Worm (Caenorhabditis elegans): ENCODE measurements around the gene asp-12.

Gene asp-12

ce11 chrV:8259016-8259415 is 10.0 kb upstream of the asp-12 start, which contains the start of gene C16D9.1:
TSS of gene C16D9.1 (plus strand) at chrV:8259316.
- TF ChIP-seq F13H6.1 (tag; optimal IDR thresholded peaks at IDR 0.05) = no peak
- TF ChIP-seq ceh-82 (tag; optimal IDR thresholded peaks at IDR 0.05) = no peak
- TF ChIP-seq nhr-23 (tag; optimal IDR thresholded peaks at IDR 0.05) = no peak

- no peak for TF ChIP-seq sma-3 (GFP tag; optimal IDR thresholded peaks at IDR 0.05)
- no peak for TF ChIP-seq ZK546.5 (tag; optimal IDR thresholded peaks at IDR 0.05)
- TF ChIP-seq lin-11 (tag; optimal IDR thresholded peaks at IDR 0.05) = no peak
- no peak for TF ChIP-seq F13H6.1 (tag; optimal IDR thresholded peaks at IDR 0.05)
Measured at ce11 chrV:8262212-8262611, 6.8 kb upstream of the asp-12 start.

ce11 chrV:8263466-8263865 is 5.5 kb upstream of the asp-12 start, which contains the start of gene C16D9.8:
TSS of gene C16D9.8 (minus strand) at chrV:8263566.
- no peak for TF ChIP-seq nhr-23 (tag; optimal IDR thresholded peaks at IDR 0.05)
- TF ChIP-seq alr-1 (tag; optimal IDR thresholded peaks at IDR 0.05) = no peak
- TF ChIP-seq sma-9 (GFP tag; optimal IDR thresholded peaks at IDR 0.05) = no peak
- TF ChIP-seq sma-9 (tag; optimal IDR thresholded peaks at IDR 0.05) = no peak
- TF ChIP-seq Y55F3AM.14 (GFP tag; optimal IDR thresholded peaks at IDR 0.05) = no peak
- no peak for TF ChIP-seq peb-1 (tag; optimal IDR thresholded peaks at IDR 0.05)
- TF ChIP-seq F13H6.1 (tag; optimal IDR thresholded peaks at IDR 0.05) = no peak
- no peak for TF ChIP-seq C34F6.9 (tag; optimal IDR thresholded peaks at IDR 0.05)
- TF ChIP-seq nhr-77 (tag; optimal IDR thresholded peaks at IDR 0.05) = no peak
- TF ChIP-seq elt-1 (tag; optimal IDR thresholded peaks at IDR 0.05) = no peak
- TF ChIP-seq blmp-1 (tag; optimal IDR thresholded peaks at IDR 0.05; ENCODE audit: insufficient read depth) = no peak
- no peak for TF ChIP-seq gmeb-1 (tag; optimal IDR thresholded peaks at IDR 0.05)
- no peak for TF ChIP-seq R02D3.7 (tag; optimal IDR thresholded peaks at IDR 0.05)
- TF ChIP-seq dmd-4 (tag; optimal IDR thresholded peaks at IDR 0.05) = no peak
- no peak for TF ChIP-seq mbf-1 (tag; optimal IDR thresholded peaks at IDR 0.05)
- no peak for TF ChIP-seq mdl-1 (tag; optimal IDR thresholded peaks at IDR 0.05)
- no peak for TF ChIP-seq nhr-21 (tag; optimal IDR thresholded peaks at IDR 0.05)

ce11 chrV:8263941-8264340 is 5.1 kb upstream of the asp-12 start, which contains the start of gene C16D9.9:
TSS of gene C16D9.9 (plus strand) at chrV:8264241.
- TF ChIP-seq zag-1 (tag; optimal IDR thresholded peaks at IDR 0.05) (no peak), unc-55 (GFP tag; optimal IDR thresholded peaks at IDR 0.05) (no peak), skn-1 (tag; optimal IDR thresholded peaks at IDR 0.05) (no peak), nhr-11 (tag; optimal IDR thresholded peaks at IDR 0.05) (no peak), lin-13 (GFP tag; optimal IDR thresholded peaks at IDR 0.05) (no peak), aly-2 (tag; optimal IDR thresholded peaks at IDR 0.05) (no peak), R02D3.7 (tag; optimal IDR thresholded peaks at IDR 0.05) (no peak), Y55F3AM.14 (GFP tag; optimal IDR thresholded peaks at IDR 0.05) (no peak), unc-62 (GFP tag; optimal IDR thresholded peaks at IDR 0.05) (no peak), ZK546.5 (tag; optimal IDR thresholded peaks at IDR 0.05) (no peak), ceh-82 (tag; optimal IDR thresholded peaks at IDR 0.05) (no peak), mab-5 (tag; optimal IDR thresholded peaks at IDR 0.05) (no peak), lsy-2 (tag; optimal IDR thresholded peaks at IDR 0.05) (no peak), ztf-4 (tag; optimal IDR thresholded peaks at IDR 0.05) (no peak), sma-9 (GFP tag; optimal IDR thresholded peaks at IDR 0.05) (no peak), sma-9 (tag; optimal IDR thresholded peaks at IDR 0.05) (no peak), elt-1 (tag; optimal IDR thresholded peaks at IDR 0.05) (no peak), lin-11 (tag; optimal IDR thresholded peaks at IDR 0.05) (no peak), ztf-1 (GFP tag; conservative IDR thresholded peaks at IDR 0.05) (no peak)

ce11 chrV:8266232-8266631 is 2.8 kb upstream of the asp-12 start, which contains the start of gene F21F8.5:
TSS of gene F21F8.5 (minus strand) at chrV:8266332.
- TF ChIP-seq ztf-4 (tag; optimal IDR thresholded peaks at IDR 0.05) (no peak), egl-27 (tag; optimal IDR thresholded peaks at IDR 0.05) (no peak), C34F6.9 (tag; optimal IDR thresholded peaks at IDR 0.05) (no peak), nhr-21 (tag; optimal IDR thresholded peaks at IDR 0.05) (no peak), alr-1 (tag; optimal IDR thresholded peaks at IDR 0.05) (no peak), mbf-1 (tag; optimal IDR thresholded peaks at IDR 0.05) (no peak), aly-2 (tag; optimal IDR thresholded peaks at IDR 0.05) (no peak), R02D3.7 (tag; optimal IDR thresholded peaks at IDR 0.05) (no peak), nhr-6 (tag; optimal IDR thresholded peaks at IDR 0.05) (no peak), ZK546.5 (tag; optimal IDR thresholded peaks at IDR 0.05) (no peak), peb-1 (tag; optimal IDR thresholded peaks at IDR 0.05) (no peak), Y55F3AM.14 (GFP tag; optimal IDR thresholded peaks at IDR 0.05) (no peak), lin-39 (tag; optimal IDR thresholded peaks at IDR 0.05) (no peak), ama-1 (optimal IDR thresholded peaks at IDR 0.05) (no peak), zag-1 (tag; optimal IDR thresholded peaks at IDR 0.05) (no peak), ceh-82 (tag; optimal IDR thresholded peaks at IDR 0.05) (no peak), nhr-25 (tag; optimal IDR thresholded peaks at IDR 0.05) (no peak), sma-3 (GFP tag; optimal IDR thresholded peaks at IDR 0.05) (no peak), lin-11 (tag; optimal IDR thresholded peaks at IDR 0.05) (no peak), nhr-23 (tag; optimal IDR thresholded peaks at IDR 0.05) (no peak)
